Worm (Caenorhabditis elegans) whole organism, L4 larva: ENCODE results near the gene plp-2.
A peak's percentile ranks its signal among the peaks of the same experiment; 100 is the strongest.

Source experiments
- D1046.2 ChIP-seq: fragments of 200-800 bp; sonication (Bioruptor generic); IDR thresholded peaks from 2 replicates; pipeline ENCODE4 v1.3.6; 2022; ENCODE audit warnings: missing genetic modification characterization, missing compliant biosample characterization
- F26F4.8 ChIP-seq: fragments of 200-800 bp; sonication (Bioruptor generic); conservative IDR thresholded peaks from 2 replicates; pipeline ENCODE4 v1.3.6; 2022; ENCODE audit warnings: missing genetic modification characterization, missing compliant biosample characterization
- T20F7.1 ChIP-seq: fragments of 200-800 bp; sonication (Bioruptor generic); optimal IDR thresholded peaks from 2 replicates; lab custom pipeline; 2018; ENCODE audit warnings: mild to moderate bottlenecking, missing genetic modification characterization, missing compliant biosample characterization
- T26A8.4 ChIP-seq: fragments of 200-800 bp; sonication (Bioruptor generic); IDR thresholded peaks from 2 replicates; pipeline ENCODE4 v1.3.6; 2022; ENCODE audit warnings: missing genetic modification characterization, missing compliant biosample characterization
- aha-1 ChIP-seq: fragments of 150-350 bp; peaks from one replicate; lab custom pipeline; 2014; ENCODE audit warnings: missing biosample characterization, missing genetic modification characterization
- ama-1 ChIP-seq: fragments of 150-350 bp; optimal IDR thresholded peaks from 2 replicates; lab custom pipeline; 2014; ENCODE audit warnings: inconsistent platforms, mixed read lengths
- ceh-44 ChIP-seq: fragments of 200-800 bp; sonication (Bioruptor generic); IDR thresholded peaks from 2 replicates; pipeline ENCODE4 v1.3.6; 2022; ENCODE audit warnings: missing genetic modification reagents, missing genetic modification characterization, missing compliant biosample characterization
- ceh-62 ChIP-seq: sonication (generic microtip); optimal IDR thresholded peaks from 2 replicates; lab custom pipeline; 2017; ENCODE audit warnings: missing biosample characterization, missing genetic modification characterization
- ces-1 ChIP-seq: fragments of 150-350 bp; sonication (generic microtip); optimal IDR thresholded peaks from 4 replicates; lab custom pipeline; 2014; ENCODE audit warnings: missing biosample characterization, missing genetic modification reagents, missing genetic modification characterization
- daf-16 ChIP-seq, 3 experiments: sonication (generic microtip); optimal IDR thresholded peaks; 2 replicates each; lab custom pipeline; 2016 to 2017; ENCODE audit warnings: missing genetic modification characterization in 3 of 3, missing genetic modification reagents in 3 of 3, mild to moderate bottlenecking in 2 of 3, missing compliant biosample characterization in 2 of 3, missing biosample characterization in 1 of 3, moderate library complexity in 1 of 3
- dve-1 ChIP-seq: sonication (generic microtip); optimal IDR thresholded peaks from 2 replicates; lab custom pipeline; 2017; ENCODE audit warnings: antibody characterized with exemption, mild to moderate bottlenecking, missing genetic modification characterization, missing compliant biosample characterization; ENCODE audit not compliant: insufficient read depth
- hlh-11 ChIP-seq: fragments of 200-800 bp; sonication (Bioruptor generic); optimal IDR thresholded peaks from 2 replicates; lab custom pipeline; 2018; ENCODE audit warnings: mild to moderate bottlenecking, missing genetic modification characterization, missing compliant biosample characterization
- hlh-30 ChIP-seq: sonication (generic microtip); optimal IDR thresholded peaks from 2 replicates; lab custom pipeline; 2017; ENCODE audit warnings: antibody characterized with exemption, mild to moderate bottlenecking, missing genetic modification characterization, missing compliant biosample characterization; ENCODE audit not compliant: insufficient read depth
- lim-7 ChIP-seq: fragments of 200-800 bp; sonication (Bioruptor generic); IDR thresholded peaks from 2 replicates; pipeline ENCODE4 v1.3.6; 2022; ENCODE audit warnings: missing genetic modification characterization, missing compliant biosample characterization
- lin-13 ChIP-seq: fragments of 150-350 bp; optimal IDR thresholded peaks from 2 replicates; lab custom pipeline; 2014; ENCODE audit warnings: missing biosample characterization, missing genetic modification reagents, missing genetic modification characterization
- lin-15B ChIP-seq: fragments of 150-350 bp; sonication (generic microtip); optimal IDR thresholded peaks from 3 replicates; lab custom pipeline; 2014; ENCODE audit warnings: missing biosample characterization, missing genetic modification characterization
- lin-29 ChIP-seq: fragments of 200-800 bp; sonication (Bioruptor generic); IDR thresholded peaks from 2 replicates; pipeline ENCODE4 v1.3.6; 2022; ENCODE audit warnings: missing genetic modification reagents, missing genetic modification characterization, missing compliant biosample characterization
- lin-38 ChIP-seq: fragments of 200-800 bp; sonication (Bioruptor generic); IDR thresholded peaks from 2 replicates; pipeline ENCODE4 v1.3.6; 2022; ENCODE audit warnings: missing genetic modification reagents, missing genetic modification characterization, missing compliant biosample characterization
- lsy-2 ChIP-seq, 2 experiments: fragments of 150-350 bp in 1 of 2; sonication (generic microtip) in 1 of 2; optimal IDR thresholded peaks; 2 replicates each; lab custom pipeline; 2014 to 2017; ENCODE audit warnings: missing biosample characterization in 2 of 2, missing genetic modification characterization in 2 of 2
- madf-9 ChIP-seq: fragments of 200-800 bp; sonication (Bioruptor generic); conservative IDR thresholded peaks from 2 replicates; pipeline ENCODE4 v1.3.6; 2022; ENCODE audit warnings: missing genetic modification reagents, missing genetic modification characterization, missing compliant biosample characterization
- mep-1 ChIP-seq: fragments of 150-350 bp; sonication (generic microtip); optimal IDR thresholded peaks from 3 replicates; lab custom pipeline; 2014; ENCODE audit warnings: missing biosample characterization, missing genetic modification characterization
- mes-2 ChIP-seq: sonication (generic microtip); optimal IDR thresholded peaks from 2 replicates; lab custom pipeline; 2016; ENCODE audit warnings: missing genotype, mild to moderate bottlenecking, missing genetic modification characterization, missing compliant biosample characterization; ENCODE audit not compliant: poor library complexity, severe bottlenecking
- nhr-102 ChIP-seq: sonication (generic microtip); optimal IDR thresholded peaks from 2 replicates; lab custom pipeline; 2016; ENCODE audit warnings: mild to moderate bottlenecking, missing genetic modification characterization, moderate library complexity, missing compliant biosample characterization
- nhr-111 ChIP-seq: fragments of 200-800 bp; sonication (Bioruptor generic); optimal IDR thresholded peaks from 2 replicates; lab custom pipeline; 2018; ENCODE audit warnings: mild to moderate bottlenecking, missing genetic modification characterization, missing compliant biosample characterization
- nhr-237 ChIP-seq: sonication (generic microtip); optimal IDR thresholded peaks from 2 replicates; lab custom pipeline; 2017; ENCODE audit warnings: missing biosample characterization, missing genetic modification characterization
- nhr-25 ChIP-seq: sonication (generic microtip); optimal IDR thresholded peaks from 2 replicates; lab custom pipeline; 2017; ENCODE audit warnings: missing genetic modification characterization, mild to moderate bottlenecking, missing compliant biosample characterization, antibody characterized with exemption, moderate library complexity, borderline replicate concordance; ENCODE audit not compliant: insufficient read depth
- pha-4 ChIP-seq, 2 experiments: fragments of 150-350 bp in 1 of 2; fragments of 200-800 bp in 1 of 2; sonication (Bioruptor generic) in 1 of 2; IDR thresholded peaks in 1 of 2; optimal IDR thresholded peaks in 1 of 2; 2 replicates each; pipeline versions ENCODE4 v1.3.6 to Lab custom; 2014 to 2022; ENCODE audit warnings: missing genetic modification characterization in 2 of 2, missing genetic modification reagents in 2 of 2, missing biosample characterization in 1 of 2, missing compliant biosample characterization in 1 of 2
- snpc-1.2 ChIP-seq: fragments of 200-800 bp; sonication (Bioruptor generic); IDR thresholded peaks from 2 replicates; pipeline ENCODE4 v1.3.6; 2022; ENCODE audit warnings: missing genetic modification reagents, missing genetic modification characterization, missing compliant biosample characterization
- spr-3 ChIP-seq: fragments of 200-800 bp; sonication (Bioruptor generic); optimal IDR thresholded peaks from 2 replicates; lab custom pipeline; 2018; ENCODE audit warnings: mild to moderate bottlenecking, missing genetic modification characterization, missing compliant biosample characterization
- unc-130 ChIP-seq: sonication (generic microtip); optimal IDR thresholded peaks from 2 replicates; lab custom pipeline; 2016; ENCODE audit warnings: missing genetic modification reagents, missing genetic modification characterization, missing compliant biosample characterization
- zag-1 ChIP-seq: fragments of 150-350 bp; optimal IDR thresholded peaks from 2 replicates; lab custom pipeline; 2014; ENCODE audit warnings: missing biosample characterization, missing genetic modification characterization
- zfp-2 ChIP-seq: sonication (generic microtip); optimal IDR thresholded peaks from 2 replicates; lab custom pipeline; 2016; ENCODE audit warnings: mild to moderate bottlenecking, missing genetic modification characterization, missing compliant biosample characterization
- ztf-7 ChIP-seq: fragments of 150-350 bp; optimal IDR thresholded peaks from 2 replicates; lab custom pipeline; 2014; ENCODE audit warnings: missing biosample characterization, missing genetic modification characterization

Gene plp-2

ce11 chrX:14979388-14979787 lies 3.2 kb downstream of the plp-2 start, which contains the start of gene emre-1:
emre-1 (plus strand) TSS chrX:14979688.
- TF ChIP-seq D1046.2 (GFP tag; lab: Robert Waterston, UW) (no peak), madf-9 (GFP tag; lab: Robert Waterston, UW) (no peak), ceh-44 (GFP tag; lab: Robert Waterston, UW) (no peak), lin-29 (GFP tag; lab: Robert Waterston, UW) (no peak)
- TF ChIP-seq, all 104 proteins: peak for 0

DNA sequence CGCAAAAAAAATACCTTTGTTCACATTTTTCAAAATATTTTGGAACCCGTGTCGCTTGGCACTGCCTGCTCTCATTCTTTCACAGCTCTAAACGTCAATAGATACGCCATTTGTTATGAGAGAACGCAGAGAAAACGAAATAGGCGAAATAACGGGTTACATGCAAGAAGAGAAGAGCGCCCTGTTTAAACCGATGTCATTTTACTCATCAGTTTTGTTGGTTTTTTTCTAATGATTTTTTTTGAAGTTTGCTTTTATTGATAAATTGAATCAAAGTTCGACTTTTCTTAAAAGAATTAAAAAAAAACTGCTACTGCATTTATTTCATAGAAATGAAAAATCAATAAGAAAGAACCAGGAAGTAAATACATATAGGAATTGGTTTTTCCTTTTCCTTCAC lies 3.8 kb downstream of the plp-2 start:
- TF ChIP-seq nhr-111 (GFP tag; lab: Kevin White, UChicago) (no peak), daf-16 (GFP tag; optimal IDR thresholded peaks at IDR 0.05; lab: Kevin White, UChicago) (peak in 1 of 2 experiments; percentile 66), daf-16 (tag; optimal IDR thresholded peaks at IDR 0.05; lab: Kevin White, UChicago) (peak; percentile 38), ceh-62 (tag; lab: Kevin White, UChicago) (no peak), hlh-30 (tag; lab: Kevin White, UChicago) (peak; percentile 19), dve-1 (tag; lab: Kevin White, UChicago) (peak; percentile 53), mes-2 (tag; lab: Kevin White, UChicago) (peak; percentile 47), pha-4 (GFP tag; IDR thresholded peaks at IDR 0.05; lab: Robert Waterston, UW) (no peak), pha-4 (tag; optimal IDR thresholded peaks at IDR 0.05; lab: Kevin White, UChicago) (peak; percentile 62), nhr-25 (tag; lab: Kevin White, UChicago) (peak; percentile 55), spr-3 (no peak), lin-13 (peak; percentile 58), ztf-7 (tag; lab: Kevin White, UChicago) (peak; percentile 32), lin-38 (GFP tag; lab: Robert Waterston, UW) (peak; percentile 13; the same call in 1 of the 2 replicates), ama-1 (peak; percentile 76), madf-9 (GFP tag; lab: Robert Waterston, UW) (no peak), T20F7.1 (GFP tag; lab: Kevin White, UChicago) (peak; percentile 27), mep-1 (tag; lab: Kevin White, UChicago) (peak; percentile 62), zag-1 (no peak), lsy-2 (tag; optimal IDR thresholded peaks at IDR 0.05; lab: Kevin White, UChicago) (peak in 1 of 2 experiments; percentile 64), unc-130 (no peak), T26A8.4 (GFP tag; lab: Robert Waterston, UW) (peak; percentile 27; the same call in 1 of the 2 replicates), hlh-11 (peak; percentile 13)

ce11 chrX:14976840-14977534 lies 5.6 kb downstream of the plp-2 start:
- TF ChIP-seq lsy-2 (tag; optimal IDR thresholded peaks at IDR 0.05; lab: Kevin White, UChicago) (no peak), nhr-237 (no peak), ces-1 (GFP tag; lab: Kevin White, UChicago) (peak; percentile 44), zfp-2 (no peak), mep-1 (tag; lab: Kevin White, UChicago) (no peak), snpc-1.2 (GFP tag; lab: Robert Waterston, UW) (0 out of 2 replicates have a peak, but pooled peaks have one; percentile 35), nhr-102 (tag; lab: Kevin White, UChicago) (no peak), aha-1 (tag; lab: Kevin White, UChicago) (peak; percentile 91), lim-7 (0 out of 2 replicates have a peak, but pooled peaks have one; percentile 13), F26F4.8 (0 out of 2 replicates have a peak, but pooled peaks have one; percentile 19), lin-15B (tag; lab: Kevin White, UChicago) (no peak), mes-2 (tag; lab: Kevin White, UChicago) (peak; percentile 14)
- TF ChIP-seq, all 104 proteins: peak for 6
